Worm (Caenorhabditis elegans): Measurements from ENCODE around the gene T09B9.5.

DNA sequence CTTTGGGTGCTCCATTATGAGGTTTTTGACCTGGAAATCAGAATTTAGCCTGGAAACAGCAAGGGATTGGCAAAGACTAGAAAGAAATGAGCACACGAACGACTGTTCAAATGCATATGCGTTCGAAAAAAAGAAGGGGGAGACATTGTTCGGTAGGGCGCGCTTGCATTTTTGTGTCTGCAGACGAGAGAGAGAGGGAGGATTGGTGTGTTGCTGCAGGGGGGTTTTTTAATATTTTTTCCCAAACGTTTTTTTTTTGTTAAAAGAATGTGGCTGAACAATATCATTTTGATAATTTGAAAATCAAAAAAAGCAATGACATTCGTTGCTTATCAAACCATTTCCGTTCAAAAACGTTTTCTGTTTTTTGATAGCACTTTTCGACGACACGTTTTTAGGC is 3.3 kb upstream of the T09B9.5 start, which contains the start of gene T09B9.4:
- TF ChIP-seq mdl-1 (tag; optimal IDR thresholded peaks at IDR 0.05) (no peak), ceh-9 (tag; optimal IDR thresholded peaks at IDR 0.05) (no peak), nhr-77 (tag; optimal IDR thresholded peaks at IDR 0.05) (no peak), fkh-10 (GFP tag; optimal IDR thresholded peaks at IDR 0.05) (no peak), ama-1 (optimal IDR thresholded peaks at IDR 0.05) (no peak), zag-1 (tag; optimal IDR thresholded peaks at IDR 0.05) (no peak), fos-1 (tag; optimal IDR thresholded peaks at IDR 0.05) (no peak), nhr-11 (tag; optimal IDR thresholded peaks at IDR 0.05) (no peak), unc-39 (tag; optimal IDR thresholded peaks at IDR 0.05) (no peak), ZK546.5 (tag; optimal IDR thresholded peaks at IDR 0.05) (no peak)
